Fruit fly (Drosophila melanogaster): ENCODE data around the gene bab2.

- TF ChIP-seq rgr (GFP tag; optimal IDR thresholded peaks at IDR 0.05) (no peak), psq (GFP tag; optimal IDR thresholded peaks at IDR 0.05) (no peak), N (GFP tag; optimal IDR thresholded peaks at IDR 0.05) (no peak), sv (GFP tag; optimal IDR thresholded peaks at IDR 0.05) (no peak), Myc (optimal IDR thresholded peaks at IDR 0.05) (no peak)
Observed at dm6 chr3L:1218596-1218995, 41.5 kb upstream of the bab2 start, which contains the start of gene LysP.

Measured in whole organism, wandering third instar larva.